Worm (Caenorhabditis elegans) whole organism, L2 larva: ENCODE measurements around the gene mam-5.

ENCODE experiments used
- C34F6.9 ChIP-seq: fragments of 150-350 bp; optimal IDR thresholded peaks from 2 replicates; lab custom pipeline; 2014; ENCODE audit warnings: missing biosample characterization, missing genetic modification characterization
- F13H6.1 ChIP-seq: sonication (generic microtip); optimal IDR thresholded peaks from 2 replicates; lab custom pipeline; 2016; ENCODE audit warnings: missing genetic modification characterization, missing compliant biosample characterization
- Y55F3AM.14 ChIP-seq: fragments of 200-800 bp; sonication (Bioruptor generic); optimal IDR thresholded peaks from 2 replicates; lab custom pipeline; 2018; ENCODE audit warnings: mild to moderate bottlenecking, missing genetic modification characterization, missing compliant biosample characterization
- ZK546.5 ChIP-seq: sonication (generic microtip); optimal IDR thresholded peaks from 2 replicates; lab custom pipeline; 2017; ENCODE audit warnings: missing biosample characterization, missing genetic modification characterization
- aly-2 ChIP-seq: fragments of 150-350 bp; optimal IDR thresholded peaks from 2 replicates; lab custom pipeline; 2014; ENCODE audit warnings: missing biosample characterization, missing genetic modification characterization
- blmp-1 ChIP-seq: sonication (generic microtip); optimal IDR thresholded peaks from 2 replicates; lab custom pipeline; 2017; ENCODE audit warnings: missing genetic modification characterization, mild to moderate bottlenecking, missing compliant biosample characterization, antibody characterized with exemption, moderate library complexity; ENCODE audit not compliant: insufficient read depth
- ceh-16 ChIP-seq: fragments of 150-350 bp; optimal IDR thresholded peaks from 2 replicates; lab custom pipeline; 2014; ENCODE audit warnings: missing biosample characterization, missing genetic modification characterization
- ceh-82 ChIP-seq: fragments of 150-350 bp; optimal IDR thresholded peaks from 2 replicates; lab custom pipeline; 2014; ENCODE audit warnings: missing biosample characterization, missing genetic modification characterization
- crh-2 ChIP-seq: sonication (generic microtip); optimal IDR thresholded peaks from 2 replicates; lab custom pipeline; 2017; ENCODE audit warnings: missing biosample characterization, missing genetic modification characterization
- dmd-4 ChIP-seq: sonication (generic microtip); optimal IDR thresholded peaks from 2 replicates; lab custom pipeline; 2017; ENCODE audit warnings: missing biosample characterization, missing genetic modification characterization
- egl-27 ChIP-seq: sonication (generic microtip); optimal IDR thresholded peaks from 3 replicates; lab custom pipeline; 2017; ENCODE audit warnings: missing biosample characterization, missing genetic modification reagents, missing genetic modification characterization
- elt-1 ChIP-seq: fragments of 150-350 bp; optimal IDR thresholded peaks from 2 replicates; lab custom pipeline; 2014; ENCODE audit warnings: missing biosample characterization, missing genetic modification characterization
- elt-3 ChIP-seq: sonication (generic microtip); optimal IDR thresholded peaks from 2 replicates; lab custom pipeline; 2017; ENCODE audit warnings: missing biosample characterization, missing genetic modification characterization
- fos-1 ChIP-seq: fragments of 150-350 bp; optimal IDR thresholded peaks from 2 replicates; lab custom pipeline; 2014; ENCODE audit warnings: missing biosample characterization, missing genetic modification characterization
- gmeb-1 ChIP-seq: fragments of 150-350 bp; optimal IDR thresholded peaks from 2 replicates; lab custom pipeline; 2014; ENCODE audit warnings: missing biosample characterization, missing genetic modification characterization
- lin-11 ChIP-seq: fragments of 150-350 bp; sonication (generic microtip); optimal IDR thresholded peaks from 2 replicates; lab custom pipeline; 2014; ENCODE audit warnings: missing biosample characterization, missing genetic modification characterization, inconsistent platforms, mixed read lengths
- lin-13 ChIP-seq: fragments of 150-350 bp; optimal IDR thresholded peaks from 2 replicates; lab custom pipeline; 2014; ENCODE audit warnings: missing biosample characterization, missing genetic modification reagents, missing genetic modification characterization
- lin-39 ChIP-seq: fragments of 150-350 bp; optimal IDR thresholded peaks from 2 replicates; lab custom pipeline; 2014; ENCODE audit warnings: missing biosample characterization, missing genetic modification reagents, missing genetic modification characterization
- lsy-2 ChIP-seq, 2 experiments: fragments of 150-350 bp in 1 of 2; sonication (generic microtip) in 1 of 2; optimal IDR thresholded peaks; 2 replicates each; lab custom pipeline; 2014 to 2017; ENCODE audit warnings: missing biosample characterization in 2 of 2, missing genetic modification characterization in 2 of 2
- mab-5 ChIP-seq: fragments of 150-350 bp; optimal IDR thresholded peaks from 2 replicates; lab custom pipeline; 2014; ENCODE audit warnings: missing biosample characterization, missing genetic modification characterization
- mbf-1 ChIP-seq: sonication (generic microtip); optimal IDR thresholded peaks from 2 replicates; lab custom pipeline; 2017; ENCODE audit warnings: missing biosample characterization, missing genetic modification characterization
- mdl-1 ChIP-seq, 2 experiments: fragments of 150-350 bp in 1 of 2; sonication (generic microtip) in 1 of 2; optimal IDR thresholded peaks; 2 replicates each; lab custom pipeline; 2017; ENCODE audit warnings: missing biosample characterization in 2 of 2, missing genetic modification characterization in 2 of 2
- nhr-10 ChIP-seq: sonication (generic microtip); optimal IDR thresholded peaks from 2 replicates; lab custom pipeline; 2017; ENCODE audit warnings: missing biosample characterization, missing genetic modification characterization
- nhr-11 ChIP-seq: fragments of 150-350 bp; optimal IDR thresholded peaks from 2 replicates; lab custom pipeline; 2014; ENCODE audit warnings: missing biosample characterization, missing genetic modification characterization
- nhr-12 ChIP-seq: fragments of 150-350 bp; optimal IDR thresholded peaks from 2 replicates; lab custom pipeline; 2014; ENCODE audit warnings: missing biosample characterization, missing genetic modification characterization
- nhr-129 ChIP-seq: fragments of 150-350 bp; optimal IDR thresholded peaks from 2 replicates; lab custom pipeline; 2014; ENCODE audit warnings: missing biosample characterization, missing genetic modification characterization
- nhr-21 ChIP-seq: fragments of 150-350 bp; optimal IDR thresholded peaks from 2 replicates; lab custom pipeline; 2014; ENCODE audit warnings: missing biosample characterization, missing genetic modification characterization
- nhr-23 ChIP-seq: fragments of 150-350 bp; optimal IDR thresholded peaks from 2 replicates; lab custom pipeline; 2014; ENCODE audit warnings: missing biosample characterization, missing genetic modification reagents, missing genetic modification characterization
- nhr-237 ChIP-seq: fragments of 150-350 bp; optimal IDR thresholded peaks from 2 replicates; lab custom pipeline; 2014; ENCODE audit warnings: missing biosample characterization, missing genetic modification characterization
- nhr-25 ChIP-seq: fragments of 150-350 bp; sonication (generic microtip); optimal IDR thresholded peaks from 3 replicates; lab custom pipeline; 2014; ENCODE audit warnings: missing biosample characterization, missing genetic modification characterization
- nhr-6 ChIP-seq: fragments of 150-350 bp; optimal IDR thresholded peaks from 2 replicates; lab custom pipeline; 2014; ENCODE audit warnings: missing biosample characterization, missing genetic modification characterization
- nhr-77 ChIP-seq: fragments of 150-350 bp; optimal IDR thresholded peaks from 2 replicates; lab custom pipeline; 2014; ENCODE audit warnings: missing biosample characterization, missing genetic modification characterization
- peb-1 ChIP-seq: fragments of 150-350 bp; optimal IDR thresholded peaks from 2 replicates; lab custom pipeline; 2014; ENCODE audit warnings: missing biosample characterization, missing genetic modification characterization
- skn-1 ChIP-seq: sonication (generic microtip); optimal IDR thresholded peaks from 2 replicates; lab custom pipeline; 2017; ENCODE audit warnings: missing biosample characterization, missing genetic modification characterization
- sma-3 ChIP-seq: sonication (generic microtip); optimal IDR thresholded peaks from 2 replicates; lab custom pipeline; 2016; ENCODE audit warnings: missing genetic modification reagents, missing genetic modification characterization, missing compliant biosample characterization
- sma-9 ChIP-seq, 2 experiments: fragments of 150-350 bp in 1 of 2; sonication (generic microtip) in 1 of 2; optimal IDR thresholded peaks; 2 replicates each; lab custom pipeline; 2014 to 2016; ENCODE audit warnings: missing genetic modification characterization in 2 of 2, mild to moderate bottlenecking in 1 of 2, missing biosample characterization in 1 of 2, missing compliant biosample characterization in 1 of 2, missing genetic modification reagents in 1 of 2, moderate library complexity in 1 of 2
- snpc-4 ChIP-seq: fragments of 150-350 bp; optimal IDR thresholded peaks from 2 replicates; lab custom pipeline; 2014; ENCODE audit warnings: missing biosample characterization, missing genetic modification characterization
- unc-39 ChIP-seq: fragments of 150-350 bp; optimal IDR thresholded peaks from 2 replicates; lab custom pipeline; 2014; ENCODE audit warnings: missing biosample characterization, missing genetic modification characterization
- unc-55 ChIP-seq: fragments of 150-350 bp; sonication (generic microtip); optimal IDR thresholded peaks from 3 replicates; lab custom pipeline; 2014; ENCODE audit warnings: missing biosample characterization, missing genetic modification reagents, missing genetic modification characterization
- unc-62 ChIP-seq: fragments of 150-350 bp; optimal IDR thresholded peaks from 2 replicates; lab custom pipeline; 2014; ENCODE audit warnings: missing biosample characterization, missing genetic modification reagents, missing genetic modification characterization
- zag-1 ChIP-seq: fragments of 150-350 bp; optimal IDR thresholded peaks from 2 replicates; lab custom pipeline; 2014; ENCODE audit warnings: missing biosample characterization, missing genetic modification characterization
- ztf-1 ChIP-seq: fragments of 200-800 bp; sonication (Bioruptor generic); conservative IDR thresholded peaks from 2 replicates; pipeline ENCODE4 v1.3.6; 2022; ENCODE audit warnings: missing genetic modification characterization, missing compliant biosample characterization
- ztf-11 ChIP-seq: sonication (generic microtip); optimal IDR thresholded peaks from 2 replicates; lab custom pipeline; 2017; ENCODE audit warnings: missing biosample characterization, missing genetic modification characterization
- ztf-4 ChIP-seq: fragments of 150-350 bp; optimal IDR thresholded peaks from 2 replicates; lab custom pipeline; 2014; ENCODE audit warnings: missing biosample characterization, missing genetic modification characterization

The mam-5 gene

DNA sequence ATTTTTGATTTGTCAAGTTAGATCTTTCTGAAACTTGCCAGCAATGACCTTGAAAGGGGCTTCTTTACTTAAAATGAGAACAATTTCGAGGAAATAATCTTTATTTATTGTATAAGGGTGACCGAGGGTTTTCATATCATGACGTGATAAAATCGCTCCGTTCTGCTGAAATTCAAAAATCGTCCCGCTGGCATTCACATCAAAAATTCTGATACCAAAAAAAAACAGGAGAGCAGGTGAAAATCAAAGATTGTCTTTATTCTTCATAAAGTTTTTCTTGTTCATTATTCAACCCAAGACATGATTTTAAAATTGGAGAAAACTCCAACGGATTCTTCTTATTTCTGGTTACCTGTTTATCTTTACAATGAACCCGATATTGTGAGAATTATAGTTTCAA, 8.4 kb upstream of the mam-5 start, which contains the start of gene sre-28:
Gene sre-28, plus strand, starts transcription at position 301 of the 400 bp plus-strand sequence.
- no peak for TF ChIP-seq elt-1 (tag; lab: Kevin White, UChicago)
- no peak for TF ChIP-seq lin-11 (tag; lab: Kevin White, UChicago)
- no peak for TF ChIP-seq nhr-11 (tag; lab: Kevin White, UChicago)
- TF ChIP-seq elt-3 (tag; lab: Kevin White, UChicago), result no peak
- no peak for TF ChIP-seq F13H6.1
- TF ChIP-seq egl-27 (tag; lab: Kevin White, UChicago), result no peak

DNA sequence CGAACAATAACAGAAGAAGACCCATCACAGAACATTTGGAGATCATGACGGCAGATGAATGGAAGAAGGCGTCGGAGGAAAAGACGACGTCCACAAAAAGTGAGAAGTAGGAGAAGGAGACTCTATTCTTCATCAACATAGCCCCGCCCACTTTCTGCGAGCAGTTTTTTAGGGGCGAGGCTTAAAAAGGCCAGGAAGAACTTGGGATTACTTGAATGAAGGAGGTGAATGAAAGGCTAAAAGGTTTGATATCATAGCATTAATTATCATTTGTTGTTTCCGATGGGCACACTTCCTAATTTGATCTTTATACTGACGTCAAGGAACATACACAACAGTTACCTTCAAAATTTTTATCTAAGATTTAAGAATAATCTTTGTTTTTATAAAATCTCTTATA, 3.7 kb upstream of the mam-5 start, which contains the start of gene nlp-58:
Gene nlp-58, minus strand, starts transcription at position 101 of the 400 bp plus-strand sequence.
- TF ChIP-seq lin-39 (no peak), ceh-16 (tag; lab: Kevin White, UChicago) (no peak), elt-3 (tag; lab: Kevin White, UChicago) (no peak)

DNA sequence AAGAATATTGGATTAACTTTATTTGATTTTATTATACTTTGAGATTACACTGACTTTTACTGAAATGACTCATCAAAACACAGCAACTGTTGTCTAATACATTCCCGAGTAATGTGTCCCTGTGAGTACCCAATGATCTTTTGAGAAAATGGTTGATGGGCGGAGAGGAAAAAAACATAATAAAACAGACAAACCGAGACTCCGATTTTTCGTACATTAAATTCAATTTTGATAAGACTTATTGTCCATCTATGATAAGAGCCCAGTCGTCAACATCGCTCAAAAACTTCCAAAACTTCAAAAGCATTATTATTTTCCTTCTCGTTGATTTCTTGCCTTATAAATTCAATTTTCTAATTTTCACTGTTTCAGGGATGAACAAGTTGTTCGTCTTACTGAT, 1.6 kb upstream of the mam-5 start, which contains the start of gene ttr-46:
Gene ttr-46, plus strand, starts transcription at position 373 of the 400 bp plus-strand sequence.
- peak; percentile 56 for TF ChIP-seq fos-1 (tag; lab: Kevin White, UChicago)
- TF ChIP-seq unc-39 (tag; lab: Kevin White, UChicago), result no peak
- TF ChIP-seq, all 48 proteins: peak for 1

DNA sequence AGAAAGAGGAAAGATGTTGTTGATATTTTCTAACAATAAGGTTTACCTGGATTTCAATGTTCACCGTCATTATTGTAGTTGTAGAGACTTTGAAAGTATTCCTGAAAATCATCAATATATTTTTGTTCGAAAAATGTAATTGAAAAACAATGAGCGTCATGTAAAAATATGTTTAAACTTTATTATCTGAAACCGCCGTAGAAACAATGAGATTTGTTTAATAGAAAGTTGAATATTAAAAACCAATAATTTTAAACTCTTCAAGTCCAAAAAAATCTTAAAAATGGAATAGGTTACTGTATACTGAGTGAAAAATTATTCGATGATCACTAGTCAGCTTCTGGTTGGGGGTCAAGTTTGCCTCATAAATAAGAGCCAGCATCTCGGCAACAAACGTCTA, 5.7 kb downstream of the mam-5 start, which contains the start of gene anmt-3:
Gene anmt-3, minus strand, starts transcription at position 101 of the 400 bp plus-strand sequence.
- no peak for TF ChIP-seq crh-2 (tag; lab: Kevin White, UChicago)
- no peak for TF ChIP-seq mbf-1
- TF ChIP-seq ztf-1 (GFP tag; lab: Robert Waterston, UW), result no peak
- no peak for TF ChIP-seq mdl-1 (tag; optimal IDR thresholded peaks at IDR 0.05; lab: Kevin White, UChicago)

DNA sequence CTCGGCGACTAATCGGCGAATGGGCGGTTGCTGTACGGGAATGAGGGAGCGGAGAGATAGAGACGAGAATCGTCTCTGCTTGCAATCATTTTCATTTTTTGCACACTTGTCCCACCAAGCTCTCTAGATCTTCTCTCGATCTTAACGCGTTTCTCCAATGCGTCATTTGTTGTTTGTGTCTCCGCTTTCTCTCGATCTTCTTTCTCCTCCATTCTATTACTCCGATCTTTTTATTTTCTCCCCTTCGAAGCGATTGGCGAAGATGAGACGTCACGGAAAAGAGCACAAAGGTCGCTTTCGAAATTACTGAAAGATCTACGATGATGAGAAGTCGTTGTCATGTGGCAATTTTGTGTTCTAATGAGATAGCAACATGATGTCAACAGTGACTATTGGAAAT, 6.2 kb downstream of the mam-5 start:
- TF ChIP-seq unc-62 (GFP tag; lab: Kevin White, UChicago) (no peak), F13H6.1 (peak; percentile 82), skn-1 (no peak), crh-2 (tag; lab: Kevin White, UChicago) (no peak), ceh-16 (tag; lab: Kevin White, UChicago) (no peak), nhr-11 (tag; lab: Kevin White, UChicago) (no peak), mbf-1 (no peak), sma-9 (GFP tag; optimal IDR thresholded peaks at IDR 0.05; lab: Kevin White, UChicago) (peak; percentile 46), sma-9 (tag; optimal IDR thresholded peaks at IDR 0.05; lab: Kevin White, UChicago) (no peak), nhr-12 (tag; lab: Kevin White, UChicago) (no peak), Y55F3AM.14 (no peak), aly-2 (tag; lab: Kevin White, UChicago) (no peak), unc-55 (GFP tag; lab: Kevin White, UChicago) (no peak), fos-1 (tag; lab: Kevin White, UChicago) (no peak), lsy-2 (tag; optimal IDR thresholded peaks at IDR 0.05; lab: Kevin White, UChicago) (peak in 1 of 2 experiments; percentile 44), snpc-4 (tag; lab: Kevin White, UChicago) (no peak), unc-39 (tag; lab: Kevin White, UChicago) (no peak), elt-3 (tag; lab: Kevin White, UChicago) (no peak), lin-13 (GFP tag; lab: Kevin White, UChicago) (no peak), nhr-77 (tag; lab: Kevin White, UChicago) (no peak), nhr-25 (tag; lab: Kevin White, UChicago) (no peak), zag-1 (no peak), dmd-4 (tag; lab: Kevin White, UChicago) (no peak), nhr-21 (no peak), lin-11 (tag; lab: Kevin White, UChicago) (no peak), sma-3 (GFP tag; lab: Kevin White, UChicago) (no peak), nhr-10 (tag; lab: Kevin White, UChicago) (no peak), ZK546.5 (tag; lab: Kevin White, UChicago) (no peak), nhr-237 (tag; lab: Kevin White, UChicago) (no peak), elt-1 (tag; lab: Kevin White, UChicago) (no peak), lin-39 (no peak), ceh-82 (tag; lab: Kevin White, UChicago) (no peak), egl-27 (tag; lab: Kevin White, UChicago) (no peak), nhr-23 (tag; lab: Kevin White, UChicago) (no peak), peb-1 (tag; lab: Kevin White, UChicago) (no peak), nhr-129 (tag; lab: Kevin White, UChicago) (peak; percentile 73), blmp-1 (tag; lab: Kevin White, UChicago) (no peak), nhr-6 (tag; lab: Kevin White, UChicago) (peak; percentile 23), C34F6.9 (peak; percentile 29), ztf-11 (tag; lab: Kevin White, UChicago) (no peak), mab-5 (tag; lab: Kevin White, UChicago) (no peak), ztf-4 (tag; lab: Kevin White, UChicago) (no peak), gmeb-1 (no peak)
